Worm (Caenorhabditis elegans) whole organism, L2 larva: ENCODE results near the gene T02B11.4.
"Not testable (repeated sequence)": the region's sequence is repeated elsewhere in the genome, so short reads cannot be mapped to it uniquely, and the experiment has no call there.

Experiments
- C34F6.9 ChIP-seq: fragments of 150-350 bp; optimal IDR thresholded peaks from 2 replicates; lab custom pipeline; 2014; ENCODE audit warnings: missing biosample characterization, missing genetic modification characterization
- F13H6.1 ChIP-seq: sonication (generic microtip); optimal IDR thresholded peaks from 2 replicates; lab custom pipeline; 2016; ENCODE audit warnings: missing genetic modification characterization, missing compliant biosample characterization
- R02D3.7 ChIP-seq: fragments of 150-350 bp; optimal IDR thresholded peaks from 2 replicates; lab custom pipeline; 2014; ENCODE audit warnings: missing biosample characterization, missing genetic modification characterization
- Y55F3AM.14 ChIP-seq: fragments of 200-800 bp; sonication (Bioruptor generic); optimal IDR thresholded peaks from 2 replicates; lab custom pipeline; 2018; ENCODE audit warnings: mild to moderate bottlenecking, missing genetic modification characterization, missing compliant biosample characterization
- ZK546.5 ChIP-seq: sonication (generic microtip); optimal IDR thresholded peaks from 2 replicates; lab custom pipeline; 2017; ENCODE audit warnings: missing biosample characterization, missing genetic modification characterization
- alr-1 ChIP-seq: fragments of 150-350 bp; optimal IDR thresholded peaks from 2 replicates; lab custom pipeline; 2014; ENCODE audit warnings: missing biosample characterization, missing genetic modification characterization
- aly-2 ChIP-seq: fragments of 150-350 bp; optimal IDR thresholded peaks from 2 replicates; lab custom pipeline; 2014; ENCODE audit warnings: missing biosample characterization, missing genetic modification characterization
- ceh-82 ChIP-seq: fragments of 150-350 bp; optimal IDR thresholded peaks from 2 replicates; lab custom pipeline; 2014; ENCODE audit warnings: missing biosample characterization, missing genetic modification characterization
- crh-2 ChIP-seq: sonication (generic microtip); optimal IDR thresholded peaks from 2 replicates; lab custom pipeline; 2017; ENCODE audit warnings: missing biosample characterization, missing genetic modification characterization
- dmd-4 ChIP-seq: sonication (generic microtip); optimal IDR thresholded peaks from 2 replicates; lab custom pipeline; 2017; ENCODE audit warnings: missing biosample characterization, missing genetic modification characterization
- egl-27 ChIP-seq: sonication (generic microtip); optimal IDR thresholded peaks from 3 replicates; lab custom pipeline; 2017; ENCODE audit warnings: missing biosample characterization, missing genetic modification reagents, missing genetic modification characterization
- elt-1 ChIP-seq: fragments of 150-350 bp; optimal IDR thresholded peaks from 2 replicates; lab custom pipeline; 2014; ENCODE audit warnings: missing biosample characterization, missing genetic modification characterization
- elt-3 ChIP-seq: sonication (generic microtip); optimal IDR thresholded peaks from 2 replicates; lab custom pipeline; 2017; ENCODE audit warnings: missing biosample characterization, missing genetic modification characterization
- fos-1 ChIP-seq: fragments of 150-350 bp; optimal IDR thresholded peaks from 2 replicates; lab custom pipeline; 2014; ENCODE audit warnings: missing biosample characterization, missing genetic modification characterization
- lin-11 ChIP-seq: fragments of 150-350 bp; sonication (generic microtip); optimal IDR thresholded peaks from 2 replicates; lab custom pipeline; 2014; ENCODE audit warnings: missing biosample characterization, missing genetic modification characterization, inconsistent platforms, mixed read lengths
- lin-39 ChIP-seq: fragments of 150-350 bp; optimal IDR thresholded peaks from 2 replicates; lab custom pipeline; 2014; ENCODE audit warnings: missing biosample characterization, missing genetic modification reagents, missing genetic modification characterization
- lsy-2 ChIP-seq, 2 experiments: fragments of 150-350 bp in 1 of 2; sonication (generic microtip) in 1 of 2; optimal IDR thresholded peaks; 2 replicates each; lab custom pipeline; 2014 to 2017; ENCODE audit warnings: missing biosample characterization in 2 of 2, missing genetic modification characterization in 2 of 2
- mab-5 ChIP-seq: fragments of 150-350 bp; optimal IDR thresholded peaks from 2 replicates; lab custom pipeline; 2014; ENCODE audit warnings: missing biosample characterization, missing genetic modification characterization
- nhr-10 ChIP-seq: sonication (generic microtip); optimal IDR thresholded peaks from 2 replicates; lab custom pipeline; 2017; ENCODE audit warnings: missing biosample characterization, missing genetic modification characterization
- nhr-11 ChIP-seq: fragments of 150-350 bp; optimal IDR thresholded peaks from 2 replicates; lab custom pipeline; 2014; ENCODE audit warnings: missing biosample characterization, missing genetic modification characterization
- nhr-129 ChIP-seq: fragments of 150-350 bp; optimal IDR thresholded peaks from 2 replicates; lab custom pipeline; 2014; ENCODE audit warnings: missing biosample characterization, missing genetic modification characterization
- nhr-21 ChIP-seq: fragments of 150-350 bp; optimal IDR thresholded peaks from 2 replicates; lab custom pipeline; 2014; ENCODE audit warnings: missing biosample characterization, missing genetic modification characterization
- nhr-23 ChIP-seq: fragments of 150-350 bp; optimal IDR thresholded peaks from 2 replicates; lab custom pipeline; 2014; ENCODE audit warnings: missing biosample characterization, missing genetic modification reagents, missing genetic modification characterization
- nhr-237 ChIP-seq: fragments of 150-350 bp; optimal IDR thresholded peaks from 2 replicates; lab custom pipeline; 2014; ENCODE audit warnings: missing biosample characterization, missing genetic modification characterization
- nhr-25 ChIP-seq: fragments of 150-350 bp; sonication (generic microtip); optimal IDR thresholded peaks from 3 replicates; lab custom pipeline; 2014; ENCODE audit warnings: missing biosample characterization, missing genetic modification characterization
- nhr-6 ChIP-seq: fragments of 150-350 bp; optimal IDR thresholded peaks from 2 replicates; lab custom pipeline; 2014; ENCODE audit warnings: missing biosample characterization, missing genetic modification characterization
- nhr-77 ChIP-seq: fragments of 150-350 bp; optimal IDR thresholded peaks from 2 replicates; lab custom pipeline; 2014; ENCODE audit warnings: missing biosample characterization, missing genetic modification characterization
- peb-1 ChIP-seq: fragments of 150-350 bp; optimal IDR thresholded peaks from 2 replicates; lab custom pipeline; 2014; ENCODE audit warnings: missing biosample characterization, missing genetic modification characterization
- sem-4 ChIP-seq: fragments of 150-350 bp; optimal IDR thresholded peaks from 2 replicates; lab custom pipeline; 2014; ENCODE audit warnings: missing biosample characterization, missing genetic modification reagents, missing genetic modification characterization
- skn-1 ChIP-seq: sonication (generic microtip); optimal IDR thresholded peaks from 2 replicates; lab custom pipeline; 2017; ENCODE audit warnings: missing biosample characterization, missing genetic modification characterization
- sma-3 ChIP-seq: sonication (generic microtip); optimal IDR thresholded peaks from 2 replicates; lab custom pipeline; 2016; ENCODE audit warnings: missing genetic modification reagents, missing genetic modification characterization, missing compliant biosample characterization
- snpc-4 ChIP-seq: fragments of 150-350 bp; optimal IDR thresholded peaks from 2 replicates; lab custom pipeline; 2014; ENCODE audit warnings: missing biosample characterization, missing genetic modification characterization
- zag-1 ChIP-seq: fragments of 150-350 bp; optimal IDR thresholded peaks from 2 replicates; lab custom pipeline; 2014; ENCODE audit warnings: missing biosample characterization, missing genetic modification characterization
- ztf-1 ChIP-seq: fragments of 200-800 bp; sonication (Bioruptor generic); conservative IDR thresholded peaks from 2 replicates; pipeline ENCODE4 v1.3.6; 2022; ENCODE audit warnings: missing genetic modification characterization, missing compliant biosample characterization
- ztf-11 ChIP-seq: sonication (generic microtip); optimal IDR thresholded peaks from 2 replicates; lab custom pipeline; 2017; ENCODE audit warnings: missing biosample characterization, missing genetic modification characterization
- ztf-4 ChIP-seq: fragments of 150-350 bp; optimal IDR thresholded peaks from 2 replicates; lab custom pipeline; 2014; ENCODE audit warnings: missing biosample characterization, missing genetic modification characterization

The T02B11.4 gene

DNA sequence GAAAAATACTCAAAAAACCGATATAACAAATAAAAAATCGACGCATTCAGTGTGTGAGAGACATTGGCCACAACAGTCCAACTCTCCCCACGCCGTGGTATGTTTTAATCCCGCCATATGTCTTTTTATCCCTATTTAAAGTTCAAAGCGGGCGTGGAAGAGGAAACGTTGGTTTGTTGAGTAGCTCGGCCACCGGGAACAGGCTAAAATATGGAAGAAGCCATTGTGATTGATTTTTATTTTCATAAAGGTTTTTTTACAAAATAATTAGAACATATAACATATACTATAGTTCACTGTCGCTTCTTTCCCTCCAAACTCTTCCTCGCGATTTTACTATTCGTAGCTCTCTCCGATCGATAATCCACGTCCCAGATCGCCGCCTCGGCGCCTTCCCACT is 28.2 kb upstream of the T02B11.4 start, which contains the start of gene nas-32:
Gene nas-32 (minus strand): TSS at position 101 of the 400 bp plus-strand sequence.
- TF ChIP-seq nhr-129 (tag; lab: Kevin White, UChicago) (no peak), nhr-21 (tag; lab: Kevin White, UChicago) (no peak), ceh-82 (tag; lab: Kevin White, UChicago) (no peak), skn-1 (tag; lab: Kevin White, UChicago) (no peak), zag-1 (tag; lab: Kevin White, UChicago) (no peak), nhr-6 (tag; lab: Kevin White, UChicago) (no peak), snpc-4 (tag; lab: Kevin White, UChicago) (no peak), nhr-23 (tag; lab: Kevin White, UChicago) (no peak), peb-1 (no peak)
- TF ChIP-seq, all 48 proteins: peak for 0

DNA sequence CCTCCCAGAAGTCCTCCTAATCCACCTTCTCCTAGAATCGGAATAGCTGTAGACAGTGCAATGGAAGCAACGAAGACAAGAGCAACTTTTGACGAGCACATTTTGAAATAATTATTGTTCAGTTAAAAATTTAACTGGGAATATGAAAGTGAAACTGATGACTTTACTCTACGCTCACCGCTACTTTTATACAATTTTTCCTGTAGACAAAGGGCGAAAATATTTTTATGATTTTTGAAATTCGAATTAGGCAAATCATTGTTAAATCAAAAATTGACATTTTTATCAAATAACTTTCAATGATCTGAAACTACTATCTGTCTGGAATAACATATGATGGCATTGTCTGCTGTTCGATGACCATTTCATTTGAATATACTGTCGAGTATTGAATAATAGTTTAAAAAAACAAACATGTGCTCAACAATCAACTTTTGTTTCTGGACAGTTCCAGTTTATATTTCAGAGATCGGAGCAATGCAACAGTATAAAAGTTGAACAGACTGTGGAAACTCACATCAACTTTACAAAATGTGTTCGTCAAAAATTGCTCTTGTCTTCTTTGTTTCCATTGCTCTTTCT is 22.6 kb upstream of the T02B11.4 start, which contains the start of the genes srlf-23 and srlf-20:
Gene srlf-23 (minus strand): TSS at position 101 of the 582 bp plus-strand sequence.
Gene srlf-20 (plus strand): TSS at position 532 of the 582 bp plus-strand sequence.
- TF ChIP-seq egl-27 (tag; lab: Kevin White, UChicago) (no peak), dmd-4 (tag; lab: Kevin White, UChicago) (no peak), lin-11 (tag; lab: Kevin White, UChicago) (no peak), lin-39 (tag; lab: Kevin White, UChicago) (no peak), ztf-11 (tag; lab: Kevin White, UChicago) (no peak), lsy-2 (tag; optimal IDR thresholded peaks at IDR 0.05; lab: Kevin White, UChicago) (no peak), sma-3 (GFP tag; lab: Kevin White, UChicago) (no peak)

DNA sequence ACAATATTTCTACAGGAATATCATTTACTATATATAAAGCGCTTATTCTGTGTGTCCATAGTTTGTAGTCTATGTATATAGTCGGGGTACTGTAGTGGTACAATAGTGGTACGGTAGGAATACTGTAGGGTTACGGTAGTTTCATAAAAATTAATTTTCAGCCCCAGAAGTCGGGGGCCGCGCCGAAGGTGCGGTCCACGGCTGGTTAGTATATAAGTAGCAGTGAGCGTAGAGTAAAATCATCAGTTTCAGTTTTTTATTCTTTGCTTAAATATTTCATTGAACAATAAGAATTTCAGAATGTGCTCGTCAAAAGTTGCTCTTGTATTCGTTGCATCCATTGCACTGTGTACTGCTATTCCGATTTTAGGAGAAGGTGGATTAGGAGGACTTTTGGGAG is 19.9 kb upstream of the T02B11.4 start, which contains the start of gene srlf-22:
Gene srlf-22 (plus strand): TSS at position 301 of the 400 bp plus-strand sequence.
- TF ChIP-seq nhr-11 (tag; lab: Kevin White, UChicago); ceh-82 (tag; lab: Kevin White, UChicago); F13H6.1: not testable (repeated sequence)

DNA sequence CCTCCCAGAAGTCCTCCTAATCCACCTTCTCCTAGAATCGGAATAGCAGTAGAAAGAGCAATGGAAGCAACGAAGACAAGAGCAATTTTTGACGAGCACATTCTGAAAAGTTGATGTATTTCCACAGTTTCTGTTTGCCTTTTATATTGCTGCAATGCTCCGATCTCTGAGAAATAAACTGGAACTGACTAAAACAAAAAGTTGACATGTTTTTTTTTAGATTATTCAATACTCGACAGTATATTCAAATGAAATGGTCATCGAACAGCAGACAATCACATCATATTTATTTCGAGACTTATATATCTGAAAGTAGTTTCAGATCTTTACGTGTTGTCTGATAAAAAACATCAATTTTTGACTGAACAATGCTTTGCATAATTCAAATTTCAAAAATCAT is 19.5 kb upstream of the T02B11.4 start, which contains the start of gene srlf-21:
Gene srlf-21 (minus strand): TSS at position 101 of the 400 bp plus-strand sequence.
- TF ChIP-seq nhr-129 (tag; lab: Kevin White, UChicago) (no peak), Y55F3AM.14 (GFP tag; lab: Kevin White, UChicago) (no peak), nhr-10 (no peak), nhr-25 (tag; lab: Kevin White, UChicago) (no peak), fos-1 (no peak)

DNA sequence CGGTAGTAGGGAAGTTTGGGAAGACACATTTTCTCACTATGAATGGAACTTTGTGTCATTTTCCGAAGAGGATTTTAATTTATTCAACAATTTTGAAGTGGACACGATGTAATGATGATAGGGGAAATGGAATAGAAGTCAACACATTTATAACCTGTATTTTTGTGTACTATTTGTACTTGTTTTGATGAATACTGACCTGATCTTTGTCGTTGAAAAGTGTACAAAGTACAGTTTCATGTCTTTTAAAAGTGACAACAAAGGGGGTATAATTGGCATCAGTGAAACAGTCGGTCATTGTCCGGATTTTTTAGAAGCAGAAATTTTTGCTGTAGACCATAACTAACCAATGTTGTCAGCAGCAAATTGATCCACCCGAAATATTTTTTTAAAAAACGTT is 18.3 kb upstream of the T02B11.4 start, which contains the start of gene T02B11.6:
Gene T02B11.6 (minus strand): TSS at position 101 of the 400 bp plus-strand sequence.
- TF ChIP-seq sem-4 (tag; lab: Kevin White, UChicago), result no peak
- no peak for TF ChIP-seq R02D3.7 (tag; lab: Kevin White, UChicago)
- no peak for TF ChIP-seq ceh-82 (tag; lab: Kevin White, UChicago)
- no peak for TF ChIP-seq nhr-11 (tag; lab: Kevin White, UChicago)
- TF ChIP-seq crh-2, result no peak
- TF ChIP-seq nhr-237 (tag; lab: Kevin White, UChicago), result no peak
- TF ChIP-seq mab-5 (tag; lab: Kevin White, UChicago), result no peak
- TF ChIP-seq elt-3, result no peak
- no peak for TF ChIP-seq C34F6.9 (tag; lab: Kevin White, UChicago)
- TF ChIP-seq alr-1 (tag; lab: Kevin White, UChicago), result no peak
- no peak for TF ChIP-seq nhr-21 (tag; lab: Kevin White, UChicago)
- no peak for TF ChIP-seq elt-1 (tag; lab: Kevin White, UChicago)
- no peak for TF ChIP-seq nhr-23 (tag; lab: Kevin White, UChicago)
- TF ChIP-seq Y55F3AM.14 (GFP tag; lab: Kevin White, UChicago), result no peak

DNA sequence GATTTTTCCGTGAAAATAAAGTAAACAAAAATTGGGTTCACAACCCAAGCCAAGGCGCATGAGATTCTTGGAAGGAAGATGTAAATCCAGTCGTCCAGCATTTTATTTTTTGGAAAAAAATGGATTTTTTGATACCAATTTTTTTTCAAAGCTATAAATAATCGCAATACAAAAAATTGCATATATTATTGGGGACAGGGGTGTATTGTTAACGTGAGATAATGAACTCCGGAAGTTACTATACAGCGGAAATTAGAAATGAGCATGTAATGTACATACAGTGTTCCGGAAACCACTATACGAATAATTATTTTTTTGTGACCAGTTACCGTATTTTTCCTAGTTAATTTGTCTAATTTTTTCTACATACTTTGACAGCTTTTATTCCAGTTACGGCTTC is 13.4 kb upstream of the T02B11.4 start, which contains the start of gene srj-38:
Gene srj-38 (minus strand): TSS at position 101 of the 400 bp plus-strand sequence.
- no peak for TF ChIP-seq alr-1 (tag; lab: Kevin White, UChicago)
- TF ChIP-seq elt-3, result no peak
- no peak for TF ChIP-seq skn-1 (tag; lab: Kevin White, UChicago)
- no peak for TF ChIP-seq nhr-25 (tag; lab: Kevin White, UChicago)
- TF ChIP-seq ztf-1, result no peak
- no peak for TF ChIP-seq aly-2 (tag; lab: Kevin White, UChicago)
- TF ChIP-seq ztf-4 (tag; lab: Kevin White, UChicago), result no peak
- TF ChIP-seq ZK546.5 (tag; lab: Kevin White, UChicago), result no peak
- no peak for TF ChIP-seq elt-1 (tag; lab: Kevin White, UChicago)
- no peak for TF ChIP-seq nhr-77
